Worm (Caenorhabditis elegans): Measurements from ENCODE around the gene C46C11.4.

Gene C46C11.4

ce11 chrX:4628817-4629575, 18.0 kb downstream of the C46C11.4 start (continued):
- no peak for TF ChIP-seq tbx-2 (tag; optimal IDR thresholded peaks at IDR 0.05)
- peak; percentile 55 for TF ChIP-seq rnt-1 (tag; optimal IDR thresholded peaks at IDR 0.05)
- no peak for TF ChIP-seq ceh-90 (tag; optimal IDR thresholded peaks at IDR 0.05)
- TF ChIP-seq snu-23 (GFP tag; optimal IDR thresholded peaks at IDR 0.05) = peak; percentile 2
- no peak for TF ChIP-seq nhr-19 (GFP tag; conservative IDR thresholded peaks at IDR 0.05)
- TF ChIP-seq hlh-4 (tag; optimal IDR thresholded peaks at IDR 0.05) = no peak
- peak; percentile 10 for TF ChIP-seq nhr-47 (tag; optimal IDR thresholded peaks at IDR 0.05)
- no peak for TF ChIP-seq elt-2 (tag; optimal IDR thresholded peaks at IDR 0.05)
- TF ChIP-seq ama-1 (optimal IDR thresholded peaks at IDR 0.05) = no peak
- TF ChIP-seq mdl-1 (tag; optimal IDR thresholded peaks at IDR 0.05) = no peak
- TF ChIP-seq ets-5 (GFP tag; IDR thresholded peaks at IDR 0.05) = no peak
- no peak for TF ChIP-seq hpl-2 (GFP tag; optimal IDR thresholded peaks at IDR 0.05)
- TF ChIP-seq pax-3 (tag; optimal IDR thresholded peaks at IDR 0.05) = no peak
- TF ChIP-seq nhr-20 (tag; optimal IDR thresholded peaks at IDR 0.05) = no peak
- no peak for TF ChIP-seq nhr-12 (tag; optimal IDR thresholded peaks at IDR 0.05)
- peak; percentile 7 for TF ChIP-seq mep-1 (tag; optimal IDR thresholded peaks at IDR 0.05)
- TF ChIP-seq blmp-1 (tag; optimal IDR thresholded peaks at IDR 0.05) = no peak

DNA sequence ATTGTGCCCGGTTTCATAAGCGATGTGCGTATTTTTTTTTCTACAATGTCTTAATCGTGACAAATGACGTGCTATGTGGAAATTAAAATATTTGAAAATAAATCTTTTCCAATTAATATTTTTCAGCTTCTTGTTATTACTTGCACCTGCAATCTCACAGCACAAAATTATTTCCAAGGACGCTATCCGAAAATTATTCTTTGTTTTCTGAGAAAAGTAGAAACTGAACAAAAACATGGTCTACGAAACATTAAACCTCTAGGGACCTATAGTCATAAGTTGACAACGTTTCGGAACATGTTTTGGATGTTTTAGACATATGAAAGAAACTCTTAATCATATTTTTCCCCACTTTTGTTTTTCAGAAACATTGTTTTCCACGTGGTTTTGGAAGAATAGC, 18.7 kb downstream of the C46C11.4 start:
- TF ChIP-seq C16A3.4 (tag; optimal IDR thresholded peaks at IDR 0.05) (no peak), hlh-4 (tag; optimal IDR thresholded peaks at IDR 0.05) (peak; percentile 74), tlp-1 (tag; optimal IDR thresholded peaks at IDR 0.05) (no peak), ces-1 (GFP tag; optimal IDR thresholded peaks at IDR 0.05) (no peak), ets-5 (GFP tag; IDR thresholded peaks at IDR 0.05) (no peak), nhr-71 (tag; optimal IDR thresholded peaks at IDR 0.05) (no peak)

DNA sequence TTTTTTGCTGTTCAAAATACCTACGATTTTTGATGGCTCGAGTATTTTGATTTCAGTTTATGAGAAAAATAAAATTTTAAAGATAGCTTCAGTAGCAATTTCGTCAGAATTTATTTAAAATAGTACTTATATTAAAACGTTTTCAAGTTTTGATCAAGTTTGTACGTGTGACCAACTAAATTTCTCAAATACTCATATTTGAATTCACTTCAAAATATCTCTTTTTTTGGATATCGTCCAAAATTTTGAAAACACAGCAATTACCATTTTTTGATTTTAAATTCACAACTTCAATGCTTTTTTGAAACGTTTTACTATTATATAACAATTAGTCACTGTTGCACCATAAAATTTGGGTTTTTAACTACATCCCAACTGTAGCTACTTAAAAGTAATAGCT, 20.1 kb downstream of the C46C11.4 start:
- TF ChIP-seq irx-1 (tag; optimal IDR thresholded peaks at IDR 0.05) (no peak), elt-3 (tag; optimal IDR thresholded peaks at IDR 0.05) (no peak)

DNA sequence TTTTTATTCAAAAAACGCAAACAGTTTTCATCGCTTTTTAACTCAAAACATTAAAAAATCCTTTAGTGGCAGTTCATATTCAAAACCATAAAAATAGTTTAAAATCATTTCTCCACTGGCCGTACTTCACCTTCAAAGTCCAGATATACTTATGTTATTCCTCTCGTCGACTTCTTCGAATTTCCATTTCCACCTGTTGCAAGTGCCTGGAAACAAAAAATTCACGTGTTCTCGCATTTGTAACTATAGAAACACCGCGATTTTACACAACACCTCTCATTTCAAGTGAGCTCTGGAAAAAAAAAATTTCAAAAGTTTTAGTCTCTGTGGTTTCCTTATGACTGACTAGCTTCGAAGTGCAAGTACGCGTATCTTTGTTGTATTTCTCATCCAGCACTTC, 21.9 kb downstream of the C46C11.4 start:
- peak; percentile 41 for TF ChIP-seq fkh-8 (tag; optimal IDR thresholded peaks at IDR 0.05)
- TF ChIP-seq sptf-1 (tag; optimal IDR thresholded peaks at IDR 0.05) = no peak
- TF ChIP-seq aly-2 (tag; optimal IDR thresholded peaks at IDR 0.05) = no peak
- TF ChIP-seq nhr-71 (tag; optimal IDR thresholded peaks at IDR 0.05) = peak; percentile 11
- peak; percentile 92 for TF ChIP-seq hlh-4 (tag; optimal IDR thresholded peaks at IDR 0.05)
- TF ChIP-seq nhr-84 (tag; optimal IDR thresholded peaks at IDR 0.05) = no peak
- no peak for TF ChIP-seq elt-3 (tag; optimal IDR thresholded peaks at IDR 0.05)
- no peak for TF ChIP-seq C16A3.4 (tag; optimal IDR thresholded peaks at IDR 0.05)

DNA sequence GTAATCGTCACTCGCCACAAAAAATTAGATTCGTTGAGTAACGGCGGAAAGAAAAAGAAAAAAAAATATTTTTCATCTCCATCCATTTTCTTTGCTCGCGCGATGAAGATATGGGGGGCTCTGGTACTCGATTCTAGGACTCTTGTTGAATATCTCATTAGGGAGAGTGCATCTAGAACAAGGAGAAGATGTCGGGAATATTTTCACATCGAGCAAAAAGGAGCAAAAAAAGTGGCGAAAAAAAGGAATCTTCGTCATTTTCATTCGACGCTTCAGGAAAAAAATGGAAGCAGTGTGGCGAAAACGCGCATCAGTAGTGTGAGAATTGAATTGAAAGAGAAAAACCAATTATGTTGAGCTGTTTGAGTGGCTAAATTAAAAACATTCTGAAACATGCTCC, 23.3 kb downstream of the C46C11.4 start:
- TF ChIP-seq lin-14 (GFP tag; optimal IDR thresholded peaks at IDR 0.05) = peak; percentile 62
- TF ChIP-seq fkh-10 (GFP tag; optimal IDR thresholded peaks at IDR 0.05) = peak; percentile 39
- no peak for TF ChIP-seq pax-3 (tag; optimal IDR thresholded peaks at IDR 0.05)
- no peak for TF ChIP-seq grh-1 (GFP tag; IDR thresholded peaks at IDR 0.05)
- TF ChIP-seq efl-1 (optimal IDR thresholded peaks at IDR 0.05) = no peak
- peak in 1 of 2 experiments; percentile 80 for TF ChIP-seq efl-1 (GFP tag; optimal IDR thresholded peaks at IDR 0.05 in 1 of 2)

DNA sequence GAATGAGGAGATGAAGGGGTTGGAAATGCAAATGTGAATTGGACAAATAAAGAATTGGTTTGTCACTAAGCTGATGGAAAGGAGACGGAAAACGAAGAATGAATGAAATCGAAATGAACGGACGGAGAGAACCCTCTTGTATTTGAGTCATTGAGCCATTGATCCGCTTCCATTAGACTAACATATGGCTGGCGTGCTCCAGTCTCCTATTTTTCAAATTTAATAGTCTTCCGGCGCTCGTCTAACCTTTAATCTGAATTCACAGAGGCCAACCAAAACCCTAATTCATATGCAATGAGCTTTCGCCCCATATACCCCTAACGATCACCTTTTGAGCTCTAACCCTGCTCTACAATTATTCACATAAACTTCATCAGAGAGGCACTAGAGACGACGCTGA, 25.0 kb downstream of the C46C11.4 start, which contains the start of gene C46C11.3:
Gene C46C11.3 (plus strand): TSS at position 301 of the 400 bp plus-strand sequence.
- TF ChIP-seq zag-1 (tag; optimal IDR thresholded peaks at IDR 0.05) (no peak), egl-27 (tag; optimal IDR thresholded peaks at IDR 0.05) (no peak), fkh-8 (tag; optimal IDR thresholded peaks at IDR 0.05) (peak; percentile 24)

All from whole organism, L1 larva.